Worm (Caenorhabditis elegans) whole organism, L4 larva: ENCODE results near the gene tiar-2.

Source experiments
- F10B5.3 ChIP-seq: sonication (generic microtip); optimal IDR thresholded peaks from 2 replicates; lab custom pipeline; 2016; ENCODE audit warnings: mild to moderate bottlenecking, missing genetic modification characterization, missing compliant biosample characterization
- R02D3.7 ChIP-seq: fragments of 150-350 bp; sonication (generic microtip); optimal IDR thresholded peaks from 3 replicates; lab custom pipeline; 2014; ENCODE audit warnings: missing biosample characterization, missing genetic modification characterization
- T26A8.4 ChIP-seq: fragments of 200-800 bp; sonication (Bioruptor generic); IDR thresholded peaks from 2 replicates; pipeline ENCODE4 v1.3.6; 2022; ENCODE audit warnings: missing genetic modification characterization, missing compliant biosample characterization
- aha-1 ChIP-seq: fragments of 150-350 bp; peaks from one replicate; lab custom pipeline; 2014; ENCODE audit warnings: missing biosample characterization, missing genetic modification characterization
- ama-1 ChIP-seq: fragments of 150-350 bp; optimal IDR thresholded peaks from 2 replicates; lab custom pipeline; 2014; ENCODE audit warnings: inconsistent platforms, mixed read lengths
- arid-1 ChIP-seq: fragments of 200-800 bp; sonication (Bioruptor generic); conservative IDR thresholded peaks from 2 replicates; pipeline ENCODE4 v1.3.6; 2022; ENCODE audit warnings: missing genetic modification reagents, missing genetic modification characterization, missing compliant biosample characterization
- ceh-32 ChIP-seq: sonication (generic microtip); optimal IDR thresholded peaks from 2 replicates; lab custom pipeline; 2016; ENCODE audit warnings: mild to moderate bottlenecking, missing genetic modification characterization, missing compliant biosample characterization; ENCODE audit not compliant: poor library complexity
- ceh-62 ChIP-seq: sonication (generic microtip); optimal IDR thresholded peaks from 2 replicates; lab custom pipeline; 2017; ENCODE audit warnings: missing biosample characterization, missing genetic modification characterization
- ceh-82 ChIP-seq: sonication (generic microtip); optimal IDR thresholded peaks from 2 replicates; lab custom pipeline; 2017; ENCODE audit warnings: missing biosample characterization, missing genetic modification characterization
- ces-1 ChIP-seq: fragments of 150-350 bp; sonication (generic microtip); optimal IDR thresholded peaks from 4 replicates; lab custom pipeline; 2014; ENCODE audit warnings: missing biosample characterization, missing genetic modification reagents, missing genetic modification characterization
- cey-2 ChIP-seq: sonication (generic microtip); optimal IDR thresholded peaks from 3 replicates; lab custom pipeline; 2017; ENCODE audit warnings: missing genetic modification characterization, mild to moderate bottlenecking, missing compliant biosample characterization, antibody characterized with exemption, borderline replicate concordance; ENCODE audit not compliant: insufficient read depth
- ctbp-1 ChIP-seq: fragments of 200-800 bp; sonication (Bioruptor generic); IDR thresholded peaks from 2 replicates; pipeline ENCODE4 v1.3.6; 2022; ENCODE audit warnings: missing genetic modification reagents, missing genetic modification characterization, missing compliant biosample characterization
- daf-12 ChIP-seq: fragments of 150-350 bp; optimal IDR thresholded peaks from 2 replicates; lab custom pipeline; 2014; ENCODE audit warnings: missing biosample characterization, missing genetic modification reagents, missing genetic modification characterization
- daf-8 ChIP-seq: fragments of 200-800 bp; sonication (Bioruptor generic); IDR thresholded peaks from 2 replicates; pipeline ENCODE4 v1.3.6; 2022; ENCODE audit warnings: missing genetic modification characterization, missing compliant biosample characterization
- dmd-6 ChIP-seq: fragments of 200-800 bp; sonication (Bioruptor generic); IDR thresholded peaks from 2 replicates; pipeline ENCODE4 v1.3.6; 2022; ENCODE audit warnings: missing genetic modification reagents, missing genetic modification characterization, missing compliant biosample characterization
- dmd-8 ChIP-seq: fragments of 200-800 bp; sonication (Bioruptor generic); IDR thresholded peaks from 2 replicates; pipeline ENCODE4 v1.3.6; 2022; ENCODE audit warnings: missing genetic modification characterization, missing compliant biosample characterization
- dpl-1 ChIP-seq: fragments of 150-350 bp; optimal IDR thresholded peaks from 2 replicates; lab custom pipeline; 2014; ENCODE audit warnings: missing biosample characterization, missing genetic modification reagents, missing genetic modification characterization
- dve-1 ChIP-seq: sonication (generic microtip); optimal IDR thresholded peaks from 2 replicates; lab custom pipeline; 2017; ENCODE audit warnings: antibody characterized with exemption, mild to moderate bottlenecking, missing genetic modification characterization, missing compliant biosample characterization; ENCODE audit not compliant: insufficient read depth
- egl-43 ChIP-seq: fragments of 200-800 bp; sonication (Bioruptor generic); IDR thresholded peaks from 2 replicates; pipeline ENCODE4 v1.3.6; 2022; ENCODE audit warnings: missing genetic modification reagents, missing genetic modification characterization, missing compliant biosample characterization
- fkh-10 ChIP-seq: fragments of 150-350 bp; optimal IDR thresholded peaks from 2 replicates; lab custom pipeline; 2014; ENCODE audit warnings: missing biosample characterization, missing genetic modification reagents, missing genetic modification characterization
- fos-1 ChIP-seq: fragments of 150-350 bp; optimal IDR thresholded peaks from 2 replicates; lab custom pipeline; 2014; ENCODE audit warnings: missing biosample characterization, missing genetic modification characterization
- hif-1 ChIP-seq, 2 experiments: sonication (generic microtip); optimal IDR thresholded peaks; 2 replicates each; lab custom pipeline; 2016 to 2017; ENCODE audit warnings: missing compliant biosample characterization in 2 of 2, missing genetic modification characterization in 2 of 2, missing genetic modification reagents in 2 of 2, missing genotype in 2 of 2, mild to moderate bottlenecking in 1 of 2
- hlh-11 ChIP-seq: fragments of 200-800 bp; sonication (Bioruptor generic); optimal IDR thresholded peaks from 2 replicates; lab custom pipeline; 2018; ENCODE audit warnings: mild to moderate bottlenecking, missing genetic modification characterization, missing compliant biosample characterization
- hlh-30 ChIP-seq: sonication (generic microtip); optimal IDR thresholded peaks from 2 replicates; lab custom pipeline; 2017; ENCODE audit warnings: antibody characterized with exemption, mild to moderate bottlenecking, missing genetic modification characterization, missing compliant biosample characterization; ENCODE audit not compliant: insufficient read depth
- hmg-1.1 ChIP-seq: fragments of 200-800 bp; sonication (Bioruptor generic); IDR thresholded peaks from 2 replicates; pipeline ENCODE4 v1.3.6; 2022; ENCODE audit warnings: missing genetic modification reagents, missing genetic modification characterization, missing compliant biosample characterization
- lin-1 ChIP-seq: fragments of 200-800 bp; sonication (Bioruptor generic); IDR thresholded peaks from 2 replicates; pipeline ENCODE4 v1.3.6; 2022; ENCODE audit warnings: missing genetic modification reagents, missing genetic modification characterization, missing compliant biosample characterization
- lin-38 ChIP-seq: fragments of 200-800 bp; sonication (Bioruptor generic); IDR thresholded peaks from 2 replicates; pipeline ENCODE4 v1.3.6; 2022; ENCODE audit warnings: missing genetic modification reagents, missing genetic modification characterization, missing compliant biosample characterization
- lin-39 ChIP-seq: fragments of 150-350 bp; optimal IDR thresholded peaks from 2 replicates; lab custom pipeline; 2014; ENCODE audit warnings: missing biosample characterization, missing genetic modification reagents, missing genetic modification characterization
- lsy-2 ChIP-seq, 2 experiments: fragments of 150-350 bp in 1 of 2; sonication (generic microtip) in 1 of 2; optimal IDR thresholded peaks; 2 replicates each; lab custom pipeline; 2014 to 2017; ENCODE audit warnings: missing biosample characterization in 2 of 2, missing genetic modification characterization in 2 of 2
- madf-9 ChIP-seq: fragments of 200-800 bp; sonication (Bioruptor generic); conservative IDR thresholded peaks from 2 replicates; pipeline ENCODE4 v1.3.6; 2022; ENCODE audit warnings: missing genetic modification reagents, missing genetic modification characterization, missing compliant biosample characterization
- mep-1 ChIP-seq: fragments of 150-350 bp; sonication (generic microtip); optimal IDR thresholded peaks from 3 replicates; lab custom pipeline; 2014; ENCODE audit warnings: missing biosample characterization, missing genetic modification characterization
- mxl-3 ChIP-seq: fragments of 200-800 bp; sonication (Bioruptor generic); optimal IDR thresholded peaks from 2 replicates; lab custom pipeline; 2018; ENCODE audit warnings: mild to moderate bottlenecking, missing genetic modification characterization, missing compliant biosample characterization
- nhr-10 ChIP-seq: fragments of 150-350 bp; optimal IDR thresholded peaks from 2 replicates; lab custom pipeline; 2014; ENCODE audit warnings: missing biosample characterization, missing genetic modification characterization
- nhr-102 ChIP-seq: sonication (generic microtip); optimal IDR thresholded peaks from 2 replicates; lab custom pipeline; 2016; ENCODE audit warnings: mild to moderate bottlenecking, missing genetic modification characterization, moderate library complexity, missing compliant biosample characterization
- nhr-11 ChIP-seq: fragments of 150-350 bp; optimal IDR thresholded peaks from 2 replicates; lab custom pipeline; 2014; ENCODE audit warnings: missing biosample characterization, missing genetic modification characterization
- nhr-48 ChIP-seq: sonication (generic microtip); optimal IDR thresholded peaks from 2 replicates; lab custom pipeline; 2016; ENCODE audit warnings: mild to moderate bottlenecking, missing genetic modification characterization, missing compliant biosample characterization
- nhr-76 ChIP-seq: fragments of 150-350 bp; optimal IDR thresholded peaks from 2 replicates; lab custom pipeline; 2014; ENCODE audit warnings: missing biosample characterization, missing genetic modification characterization
- nhr-77 ChIP-seq: fragments of 150-350 bp; optimal IDR thresholded peaks from 2 replicates; lab custom pipeline; 2014; ENCODE audit warnings: missing biosample characterization, missing genetic modification characterization
- pha-4 ChIP-seq, 2 experiments: fragments of 150-350 bp in 1 of 2; fragments of 200-800 bp in 1 of 2; sonication (Bioruptor generic) in 1 of 2; IDR thresholded peaks in 1 of 2; optimal IDR thresholded peaks in 1 of 2; 2 replicates each; pipeline versions ENCODE4 v1.3.6 to Lab custom; 2014 to 2022; ENCODE audit warnings: missing genetic modification characterization in 2 of 2, missing genetic modification reagents in 2 of 2, missing biosample characterization in 1 of 2, missing compliant biosample characterization in 1 of 2
- pqm-1 ChIP-seq: sonication (generic microtip); optimal IDR thresholded peaks from 2 replicates; lab custom pipeline; 2017; ENCODE audit warnings: missing biosample characterization, missing genetic modification characterization
- rbr-2 ChIP-seq: sonication (generic microtip); optimal IDR thresholded peaks from 2 replicates; lab custom pipeline; 2016; ENCODE audit warnings: missing genotype, missing genetic modification characterization, missing compliant biosample characterization
- set-16 ChIP-seq: fragments of 200-800 bp; sonication (Bioruptor generic); IDR thresholded peaks from 2 replicates; pipeline ENCODE4 v1.3.6; 2022; ENCODE audit warnings: missing genetic modification reagents, missing genetic modification characterization, missing compliant biosample characterization
- snpc-4 ChIP-seq: fragments of 150-350 bp; optimal IDR thresholded peaks from 2 replicates; lab custom pipeline; 2014; ENCODE audit warnings: missing biosample characterization, missing genetic modification characterization
- spr-3 ChIP-seq: fragments of 200-800 bp; sonication (Bioruptor generic); optimal IDR thresholded peaks from 2 replicates; lab custom pipeline; 2018; ENCODE audit warnings: mild to moderate bottlenecking, missing genetic modification characterization, missing compliant biosample characterization
- tag-97 ChIP-seq: fragments of 200-800 bp; sonication (Bioruptor generic); IDR thresholded peaks from 2 replicates; pipeline ENCODE4 v1.3.6; 2022; ENCODE audit warnings: missing genetic modification characterization, missing compliant biosample characterization
- tra-1 ChIP-seq: fragments of 200-800 bp; sonication (Bioruptor generic); IDR thresholded peaks from 2 replicates; pipeline ENCODE4 v1.3.6; 2022; ENCODE audit warnings: missing genetic modification reagents, missing genetic modification characterization, missing compliant biosample characterization
- unc-62 ChIP-seq, 3 experiments: fragments of 150-350 bp in 1 of 3; sonication (generic microtip); optimal IDR thresholded peaks in 2 of 3; peaks in 1 of 3; 1 replicate in 1 of 3; 2 replicates in 2 of 3; lab custom pipeline; 2014 to 2017; ENCODE audit warnings: missing biosample characterization in 3 of 3, missing genetic modification characterization in 3 of 3, missing genetic modification reagents in 3 of 3, missing genotype in 1 of 3
- zfp-3 ChIP-seq: fragments of 200-800 bp; sonication (Bioruptor generic); conservative IDR thresholded peaks from 2 replicates; pipeline ENCODE4 v1.3.6; 2022; ENCODE audit warnings: missing genetic modification reagents, missing genetic modification characterization, missing compliant biosample characterization
- zip-11 ChIP-seq: fragments of 200-800 bp; sonication (Bioruptor generic); IDR thresholded peaks from 2 replicates; pipeline ENCODE4 v1.3.6; 2022; ENCODE audit warnings: missing genetic modification characterization, missing compliant biosample characterization
- zip-2 ChIP-seq: fragments of 150-350 bp; optimal IDR thresholded peaks from 2 replicates; lab custom pipeline; 2014; ENCODE audit warnings: missing biosample characterization, missing genetic modification characterization

Gene tiar-2

ce11 chrII:12805765-12806384 is 37.4 kb downstream of the tiar-2 start:
- TF ChIP-seq ces-1 (GFP tag; lab: Kevin White, UChicago) (no peak), lin-39 (tag; lab: Kevin White, UChicago) (no peak), dve-1 (peak; percentile 5), F10B5.3 (tag; lab: Kevin White, UChicago) (no peak), dmd-8 (no peak), nhr-77 (tag; lab: Kevin White, UChicago) (no peak), unc-62 (GFP tag; optimal IDR thresholded peaks at IDR 0.05 in 1 of 2; lab: Kevin White, UChicago) (peak in 1 of 2 experiments; percentile 83), unc-62 (tag; optimal IDR thresholded peaks at IDR 0.05; lab: Kevin White, UChicago) (no peak), dmd-6 (GFP tag; lab: Robert Waterston, UW) (peak; percentile 41), nhr-11 (tag; lab: Kevin White, UChicago) (peak; percentile 15), hlh-11 (peak; percentile 62), fos-1 (tag; lab: Kevin White, UChicago) (no peak), ceh-32 (tag; lab: Kevin White, UChicago) (no peak), zfp-3 (GFP tag; lab: Robert Waterston, UW) (no peak), zip-2 (tag; lab: Kevin White, UChicago) (peak; percentile 52), R02D3.7 (tag; lab: Kevin White, UChicago) (no peak), nhr-76 (no peak), ama-1 (lab: Kevin White, UChicago) (no peak), nhr-10 (tag; lab: Kevin White, UChicago) (no peak), snpc-4 (tag; lab: Kevin White, UChicago) (no peak), pha-4 (GFP tag; IDR thresholded peaks at IDR 0.05; lab: Robert Waterston, UW) (no peak; the same call in 1 of the 2 replicates), pha-4 (tag; optimal IDR thresholded peaks at IDR 0.05; lab: Kevin White, UChicago) (no peak), hif-1 (tag; optimal IDR thresholded peaks at IDR 0.05; lab: Kevin White, UChicago) (no peak), arid-1 (GFP tag; lab: Robert Waterston, UW) (0 out of 2 replicates have a peak, but pooled peaks have one; percentile 13), hlh-30 (tag; lab: Kevin White, UChicago) (peak; percentile 47), lin-1 (GFP tag; lab: Robert Waterston, UW) (no peak), tra-1 (GFP tag; lab: Robert Waterston, UW) (no peak), hmg-1.1 (GFP tag; lab: Robert Waterston, UW) (peak; percentile 74), pqm-1 (no peak), ceh-62 (tag; lab: Kevin White, UChicago) (no peak), rbr-2 (tag; lab: Kevin White, UChicago) (peak; percentile 53), spr-3 (GFP tag; lab: Kevin White, UChicago) (no peak), T26A8.4 (GFP tag; lab: Robert Waterston, UW) (no peak), nhr-48 (tag; lab: Kevin White, UChicago) (no peak), lin-38 (peak; percentile 47), cey-2 (no peak), ceh-82 (tag; lab: Kevin White, UChicago) (no peak), mxl-3 (GFP tag; lab: Kevin White, UChicago) (no peak), set-16 (peak; percentile 72), aha-1 (peak; percentile 58), daf-12 (tag; lab: Kevin White, UChicago) (no peak), fkh-10 (GFP tag; lab: Kevin White, UChicago) (peak; percentile 42), tag-97 (no peak), nhr-102 (no peak), madf-9 (GFP tag; lab: Robert Waterston, UW) (no peak), daf-8 (GFP tag; lab: Robert Waterston, UW) (no peak), mep-1 (tag; lab: Kevin White, UChicago) (peak; percentile 20), egl-43 (peak; percentile 69; the same call in 1 of the 2 replicates), zip-11 (GFP tag; lab: Robert Waterston, UW) (no peak), ctbp-1 (GFP tag; lab: Robert Waterston, UW) (0 out of 2 replicates have a peak, but pooled peaks have one; percentile 38), lsy-2 (tag; optimal IDR thresholded peaks at IDR 0.05; lab: Kevin White, UChicago) (peak in 1 of 2 experiments; percentile 60), dpl-1 (GFP tag; lab: Kevin White, UChicago) (peak; percentile 22)
